Worm (Caenorhabditis elegans): ENCODE results near the gene mog-2.

DNA sequence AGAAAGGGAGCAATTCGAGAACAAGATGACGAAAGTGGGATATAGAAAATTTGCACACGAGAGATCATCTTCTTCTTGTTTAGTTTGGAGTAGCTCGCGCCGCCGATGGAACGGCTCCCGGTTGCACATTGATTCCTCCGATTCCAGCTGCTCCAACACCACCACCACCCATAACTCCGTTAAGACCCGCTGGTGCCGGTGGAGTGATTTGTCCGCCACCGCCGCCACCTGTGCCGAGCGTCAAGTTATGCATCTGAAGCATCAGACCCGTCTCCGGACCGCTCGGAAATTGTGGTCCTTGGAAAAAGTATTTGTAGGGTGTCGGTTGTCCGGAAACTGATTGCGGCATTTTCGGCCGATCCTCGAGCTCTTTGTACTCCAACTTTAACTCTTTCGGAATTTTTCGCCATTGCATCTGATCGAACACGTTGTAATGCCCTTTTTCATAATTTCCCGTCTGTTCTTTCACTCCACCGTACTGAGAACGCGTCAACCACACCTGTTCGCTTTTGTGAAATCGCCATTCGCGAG lies 48.8 kb downstream of the mog-2 start:
- TF ChIP-seq ceh-32 (tag; optimal IDR thresholded peaks at IDR 0.05; ENCODE audit: poor library complexity) (no peak), zip-2 (tag; optimal IDR thresholded peaks at IDR 0.05) (no peak), R02D3.7 (tag; optimal IDR thresholded peaks at IDR 0.05) (no peak), nhr-102 (tag; optimal IDR thresholded peaks at IDR 0.05) (no peak)
